Fruit fly (Drosophila melanogaster): ENCODE results near the gene CG8534.
A peak's percentile ranks its signal among the peaks of the same experiment; 100 is the strongest.

The CG8534 gene

dm6 chr3R:9784341-9785062, 28.0 kb upstream of the CG8534 start, which contains the start of the genes MtnA and CG8500:
Gene MtnA (minus strand): TSS chr3R:9784370.
Gene CG8500 (plus strand): TSS chr3R:9784653.
- TF ChIP-seq CG8632 (GFP tag; optimal IDR thresholded peaks at IDR 0.05) (no peak), CG6163 (GFP tag; IDR thresholded peaks at IDR 0.05) (no peak), CG34406 (GFP tag; optimal IDR thresholded peaks at IDR 0.05) (no peak), Sox15 (GFP tag; optimal IDR thresholded peaks at IDR 0.05) (no peak), Hr38 (GFP tag; optimal IDR thresholded peaks at IDR 0.05) (no peak), Sox102F (GFP tag; optimal IDR thresholded peaks at IDR 0.05) (no peak), CG15336 (GFP tag; IDR thresholded peaks at IDR 0.05) (0 out of 2 replicates have a peak, but pooled peaks have one; percentile 16), spab (GFP tag; optimal IDR thresholded peaks at IDR 0.05) (no peak), CG6792 (GFP tag; optimal IDR thresholded peaks at IDR 0.05) (no peak), ss (GFP tag; optimal IDR thresholded peaks at IDR 0.05) (peak in 1 of 2 experiments; percentile 18), svp (GFP tag) (peak; percentile 70), Met (GFP tag; optimal IDR thresholded peaks at IDR 0.05) (no peak), CG7368 (GFP tag; optimal IDR thresholded peaks at IDR 0.05) (no peak), Eip75B (GFP tag; optimal IDR thresholded peaks at IDR 0.05) (no peak)

DNA sequence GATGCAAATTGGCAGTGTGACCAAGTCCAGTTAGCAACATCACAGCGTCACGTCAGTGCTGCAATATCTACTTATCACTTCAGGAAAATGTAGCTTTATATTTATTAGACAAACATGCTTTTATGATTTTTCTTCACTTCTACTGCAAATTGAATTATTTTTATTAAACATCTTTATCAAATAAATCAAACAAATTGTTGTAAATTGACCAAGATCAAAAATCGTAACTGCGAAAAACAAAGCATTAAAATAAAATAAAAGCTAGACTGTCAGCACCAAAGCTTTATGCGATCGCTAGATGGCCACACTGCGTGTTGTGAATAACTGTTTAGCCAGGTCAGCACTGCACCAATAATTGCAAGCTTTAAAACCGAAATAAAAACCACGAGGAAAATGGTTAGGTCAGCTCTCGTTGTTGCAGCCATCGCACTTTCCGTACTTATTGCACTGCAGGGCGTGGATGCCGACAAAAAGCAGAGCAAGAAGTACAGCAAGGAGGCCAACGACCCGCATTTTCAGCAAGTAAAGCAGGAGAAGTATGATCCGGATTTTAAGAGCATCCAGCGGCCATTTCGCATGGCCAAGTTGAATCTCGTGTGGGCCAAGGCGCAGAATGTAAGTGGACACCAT, 21.3 kb upstream of the CG8534 start, which contains the start of the genes CG12945 and CG8507:
Gene CG12945 (minus strand): TSS at position 45 of the 630 bp plus-strand sequence.
Gene CG8507 (plus strand): TSS at position 307 of the 630 bp plus-strand sequence.
- TF ChIP-seq Eip78C (GFP tag) (peak; percentile 83), salr (GFP tag; optimal IDR thresholded peaks at IDR 0.05) (no peak), Hr38 (GFP tag; optimal IDR thresholded peaks at IDR 0.05) (no peak), topi (GFP tag; optimal IDR thresholded peaks at IDR 0.05) (peak; percentile 53), CG3919 (GFP tag; optimal IDR thresholded peaks at IDR 0.05) (no peak), vri (GFP tag; optimal IDR thresholded peaks at IDR 0.05) (no peak), Hr39 (GFP tag; optimal IDR thresholded peaks at IDR 0.05) (peak; percentile 68), spab (GFP tag; optimal IDR thresholded peaks at IDR 0.05) (no peak), Lpt (GFP tag; optimal IDR thresholded peaks at IDR 0.05) (no peak), eg (GFP tag; IDR thresholded peaks at IDR 0.05) (no peak), pdm3 (GFP tag; optimal IDR thresholded peaks at IDR 0.05) (no peak), lz (GFP tag; optimal IDR thresholded peaks at IDR 0.05) (peak; percentile 65), Blimp-1 (GFP tag; optimal IDR thresholded peaks at IDR 0.05) (no peak), CG11902 (GFP tag; optimal IDR thresholded peaks at IDR 0.05) (peak; percentile 9), CG9139 (GFP tag; optimal IDR thresholded peaks at IDR 0.05) (no peak), CG4318 (GFP tag; optimal IDR thresholded peaks at IDR 0.05) (no peak), Smox (GFP tag; optimal IDR thresholded peaks at IDR 0.05) (no peak), dsx (GFP tag; optimal IDR thresholded peaks at IDR 0.05; ENCODE audit: poor library complexity, severe bottlenecking) (no peak), fd85E (GFP tag; optimal IDR thresholded peaks at IDR 0.05) (no peak), Sox14 (GFP tag; optimal IDR thresholded peaks at IDR 0.05) (peak; percentile 76), esn (GFP tag; optimal IDR thresholded peaks at IDR 0.05) (peak; percentile 71), Hr4 (GFP tag; optimal IDR thresholded peaks at IDR 0.05) (no peak), svp (GFP tag) (no peak), CG10669 (GFP tag; optimal IDR thresholded peaks at IDR 0.05) (no peak), Eip75B (GFP tag; optimal IDR thresholded peaks at IDR 0.05) (no peak), Gug (GFP tag; IDR thresholded peaks at IDR 0.05) (0 out of 2 replicates have a peak, but pooled peaks have one; percentile 9), CG8119 (GFP tag; IDR thresholded peaks at IDR 0.05) (no peak), acj6 (GFP tag; optimal IDR thresholded peaks at IDR 0.05) (peak; percentile 47), CG32006 (GFP tag; optimal IDR thresholded peaks at IDR 0.05) (no peak), CG16779 (tag; optimal IDR thresholded peaks at IDR 0.05) (no peak), CG3032 (tag; optimal IDR thresholded peaks at IDR 0.05) (peak; percentile 58), CG31627 (GFP tag; optimal IDR thresholded peaks at IDR 0.05) (peak; percentile 58), CG7368 (GFP tag; optimal IDR thresholded peaks at IDR 0.05) (no peak), Ets96B (tag; optimal IDR thresholded peaks at IDR 0.05) (peak; percentile 38), Sox15 (GFP tag; optimal IDR thresholded peaks at IDR 0.05) (peak; percentile 13), Sox102F (GFP tag; optimal IDR thresholded peaks at IDR 0.05) (no peak), cyc (GFP tag; optimal IDR thresholded peaks at IDR 0.05) (peak; percentile 35)
